Fruit fly (Drosophila melanogaster): ENCODE results near the gene CG6005.

dm6 chr3R:18978709-18979108, 45.1 kb downstream of the CG6005 start, which contains the start of gene euc:
- TF ChIP-seq CG8478 (optimal IDR thresholded peaks at IDR 0.05) (no peak), CTCF (optimal IDR thresholded peaks at IDR 0.05) (no peak)

Data from S2 (cell line).